Fruit fly (Drosophila melanogaster) whole organism, embryonic: ENCODE data around the gene CheB38c.

Experiments
- Atf3 ChIP-seq: fragments of 200-800 bp; sonication (Bioruptor generic); optimal IDR thresholded peaks from 3 replicates; lab custom pipeline; 2016; ENCODE audit warnings: missing biosample characterization, missing genetic modification characterization
- CG1024 ChIP-seq: fragments of 200-800 bp; sonication (Bioruptor generic); IDR thresholded peaks from 2 replicates; pipeline ENCODE4 v1.3.6; 2022; ENCODE audit warnings: missing biosample characterization, missing genetic modification characterization
- CG12155 ChIP-seq: fragments of 200-800 bp; sonication (Bioruptor generic); optimal IDR thresholded peaks from 3 replicates; lab custom pipeline; 2016; ENCODE audit warnings: missing biosample characterization, missing genetic modification characterization
- CG12236 ChIP-seq: fragments of 200-800 bp; sonication (Bioruptor generic); optimal IDR thresholded peaks from 2 replicates; lab custom pipeline; 2016; ENCODE audit warnings: missing biosample characterization, missing genetic modification characterization
- CG1792 ChIP-seq: fragments of 200-800 bp; sonication (Bioruptor generic); optimal IDR thresholded peaks from 2 replicates; lab custom pipeline; 2016; ENCODE audit warnings: missing biosample characterization, missing genetic modification characterization
- CG32532 ChIP-seq: fragments of 200-800 bp; sonication (Bioruptor generic); IDR thresholded peaks from 2 replicates; pipeline ENCODE4 v1.3.6; 2022; ENCODE audit warnings: missing biosample characterization, missing genetic modification characterization
- CG4854 ChIP-seq: fragments of 200-800 bp; sonication (Bioruptor generic); optimal IDR thresholded peaks from 2 replicates; lab custom pipeline; 2016; ENCODE audit warnings: missing biosample characterization, missing genetic modification characterization, inconsistent platforms
- CG8359 ChIP-seq: fragments of 200-800 bp; sonication (Bioruptor generic); optimal IDR thresholded peaks from 2 replicates; lab custom pipeline; 2017; ENCODE audit warnings: missing biosample characterization, mild to moderate bottlenecking, missing genetic modification characterization, borderline replicate concordance
- Drgx ChIP-seq: fragments of 200-800 bp; sonication (Bioruptor generic); IDR thresholded peaks from 2 replicates; pipeline ENCODE4 v1.3.6; 2022; ENCODE audit warnings: missing biosample characterization, missing genetic modification characterization
- aop ChIP-seq: fragments of 200-800 bp; sonication (Bioruptor generic); IDR thresholded peaks from 2 replicates; pipeline ENCODE4 v1.3.6; 2022; ENCODE audit warnings: missing biosample characterization, missing genetic modification characterization
- disco-r ChIP-seq: fragments of 200-800 bp; sonication (Bioruptor generic); optimal IDR thresholded peaks from 2 replicates; lab custom pipeline; 2016; ENCODE audit warnings: missing biosample characterization, missing genetic modification characterization
- dpn ChIP-seq, 2 experiments: fragments of 200-800 bp; sonication (Bioruptor generic); optimal IDR thresholded peaks; 3 replicates each; lab custom pipeline; 2016; ENCODE audit warnings: missing biosample characterization in 2 of 2, missing genetic modification characterization in 2 of 2
- nau ChIP-seq: fragments of 200-800 bp; sonication (Bioruptor generic); optimal IDR thresholded peaks from 3 replicates; lab custom pipeline; 2017; ENCODE audit warnings: missing biosample characterization, mild to moderate bottlenecking, missing genetic modification characterization, missing genetic modification reagents
- pan ChIP-seq, 4 experiments: fragments of >200 bp in 3 of 4; fragments of 200-800 bp in 1 of 4; sonication (Bioruptor generic) in 1 of 4; optimal IDR thresholded peaks in 3 of 4; IDR thresholded peaks in 1 of 4; 2 replicates each; pipeline versions ENCODE4 v1.3.6 to Lab custom; 2017 to 2022; ENCODE audit warnings: missing biosample characterization in 2 of 4, missing genetic modification characterization in 2 of 4, mixed read lengths in 1 of 4

DNA sequence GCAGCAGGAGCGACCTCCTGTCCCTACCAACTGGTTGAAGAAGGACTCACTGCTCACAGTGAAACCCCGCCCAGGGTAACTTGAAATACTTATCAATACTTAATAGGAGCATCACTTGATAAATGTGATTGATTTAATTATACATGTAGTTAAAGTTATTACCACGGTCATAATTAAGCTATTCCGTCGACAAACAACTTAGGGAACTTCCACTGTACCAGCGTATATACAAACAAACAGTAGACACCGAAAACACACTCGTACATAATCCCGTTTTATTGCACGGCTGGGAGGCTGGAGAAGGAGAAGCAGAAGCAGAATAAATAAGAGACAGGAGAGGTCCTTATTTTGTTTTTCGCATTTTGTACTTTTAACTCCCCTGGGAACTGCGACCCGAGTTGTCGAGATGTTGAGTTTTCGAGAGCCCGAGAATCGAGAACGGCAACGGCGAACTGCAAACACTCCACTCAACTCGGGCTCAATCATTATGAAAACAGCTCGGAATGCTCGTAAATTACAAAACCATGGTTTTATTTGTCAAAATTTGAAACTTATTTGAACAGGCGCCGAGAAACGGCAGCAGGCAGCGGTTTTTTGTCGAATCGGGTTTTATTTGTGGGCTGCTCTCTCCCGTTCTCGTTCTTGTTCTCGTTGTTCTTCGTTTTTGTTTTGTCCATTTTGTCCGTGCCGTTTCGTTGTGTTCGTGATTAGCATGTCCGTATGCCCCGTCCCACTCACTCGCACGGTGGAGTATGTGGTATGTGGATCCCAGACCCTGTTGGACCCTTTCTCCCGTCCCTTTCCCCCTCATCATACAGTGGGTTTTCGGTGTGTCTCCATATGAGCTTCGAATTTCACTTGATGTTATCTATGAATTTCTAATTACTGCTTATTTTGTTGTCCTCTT, 20.4 kb downstream of the CheB38c start:
- TF ChIP-seq aop (GFP tag; lab: Robert Waterston, UW) (no peak), CG1024 (GFP tag; lab: Robert Waterston, UW) (no peak), disco-r (GFP tag; lab: Kevin White, UChicago) (peak; percentile 63), CG1792 (GFP tag; lab: Kevin White, UChicago) (peak; percentile 69), CG4854 (GFP tag; lab: Kevin White, UChicago) (peak; percentile 63), dpn (GFP tag; optimal IDR thresholded peaks at IDR 0.05; lab: Kevin White, UChicago) (peak; percentile 74 to 83), Atf3 (GFP tag; lab: Kevin White, UChicago) (peak; percentile 18), pan (optimal IDR thresholded peaks at IDR 0.05; lab: Kevin White, UChicago) (no peak), pan (GFP tag; optimal IDR thresholded peaks at IDR 0.05 in 1 of 2, IDR thresholded peaks at IDR 0.05 in 1 of 2) (peak in 1 of 2 experiments; percentile 77), CG12236 (GFP tag; lab: Kevin White, UChicago) (peak; percentile 40), CG8359 (GFP tag; lab: Kevin White, UChicago) (no peak), CG32532 (GFP tag; lab: Robert Waterston, UW) (peak; percentile 87), nau (peak; percentile 38), CG12155 (peak; percentile 78), Drgx (GFP tag; lab: Robert Waterston, UW) (peak; percentile 79)
